2 worm cellular contexts compared by ENCODE assay signal in the genomic region with DNA sequence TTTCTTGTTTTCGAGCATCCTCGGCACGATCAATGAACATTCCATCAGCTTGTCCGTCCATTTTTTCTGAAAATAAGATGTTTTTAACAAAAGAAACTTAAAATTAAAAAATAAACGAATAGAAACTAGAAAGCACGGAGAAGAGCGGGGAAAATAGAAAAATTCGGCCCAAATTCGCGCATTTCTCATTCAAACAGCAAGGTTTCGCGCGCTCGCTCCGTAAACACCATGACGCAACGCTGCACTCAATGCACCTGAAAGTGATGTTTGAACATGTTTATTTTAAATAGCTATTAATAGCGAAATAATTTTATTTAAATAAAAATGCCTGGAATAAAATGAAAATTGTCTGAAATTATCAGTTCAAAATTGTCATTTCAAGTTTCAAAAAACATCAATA.
A peak's percentile ranks its signal among the peaks of the same experiment; 100 is the strongest.
TF ChIP-seq lines count a peak whose summit lies in the region.

TSS of gene mcm-3 (minus strand) at position 66 of the 400 bp plus-strand sequence.
TSS of gene C25D7.15 (plus strand) at position 275 of the 400 bp plus-strand sequence.

TF ChIP-seq in whole organism, L1 larva, 84 proteins besides CTCF, POLR2A, EP300 and RAD21 (continued from another document):
- TF ChIP-seq efl-1 (optimal IDR thresholded peaks at IDR 0.05; lab: Kevin White, UChicago) = peak; percentile 67 to 87
- peak; percentile 88 to 98 for TF ChIP-seq efl-1 (GFP tag; optimal IDR thresholded peaks at IDR 0.05 in 1 of 2; lab: Kevin White, UChicago)
- TF ChIP-seq snpc-4 (tag; optimal IDR thresholded peaks at IDR 0.05; lab: Kevin White, UChicago) = no peak
- TF ChIP-seq unc-86 (tag; optimal IDR thresholded peaks at IDR 0.05; lab: Kevin White, UChicago) = no peak
- TF ChIP-seq sup-37 (GFP tag; optimal IDR thresholded peaks at IDR 0.05; lab: Kevin White, UChicago) = no peak
- TF ChIP-seq zag-1 (tag; optimal IDR thresholded peaks at IDR 0.05; lab: Kevin White, UChicago) = no peak
- peak; percentile 13 for TF ChIP-seq lin-15B (tag; optimal IDR thresholded peaks at IDR 0.05; lab: Kevin White, UChicago)
- peak; percentile 6 for TF ChIP-seq tbx-2 (tag; optimal IDR thresholded peaks at IDR 0.05; lab: Kevin White, UChicago)
- no peak for TF ChIP-seq fkh-8 (tag; optimal IDR thresholded peaks at IDR 0.05; lab: Kevin White, UChicago)
- no peak for TF ChIP-seq unc-62 (GFP tag; optimal IDR thresholded peaks at IDR 0.05; lab: Kevin White, UChicago)
- no peak for TF ChIP-seq C34B4.2 (tag; optimal IDR thresholded peaks at IDR 0.05; lab: Kevin White, UChicago)
- TF ChIP-seq pqm-1 (tag; optimal IDR thresholded peaks at IDR 0.05; lab: Kevin White, UChicago) = no peak
- no peak for TF ChIP-seq dsc-1 (tag; optimal IDR thresholded peaks at IDR 0.05; lab: Kevin White, UChicago)
- TF ChIP-seq egl-13 (tag; optimal IDR thresholded peaks at IDR 0.05; lab: Kevin White, UChicago) = no peak
- peak; percentile 67 for TF ChIP-seq unc-130 (tag; optimal IDR thresholded peaks at IDR 0.05; lab: Kevin White, UChicago)
- TF ChIP-seq aha-1 (tag; optimal IDR thresholded peaks at IDR 0.05; lab: Kevin White, UChicago) = no peak
- peak; percentile 71 to 90 for TF ChIP-seq lin-35 (GFP tag; optimal IDR thresholded peaks at IDR 0.05; lab: Kevin White, UChicago)

TF ChIP-seq in whole organism, young adult, 124 proteins besides CTCF, POLR2A, EP300 and RAD21 (continued from another document):
- TF ChIP-seq bed-1 (GFP tag; IDR thresholded peaks at IDR 0.05; lab: Robert Waterston, UW) (no peak), unc-62 (GFP tag; optimal IDR thresholded peaks at IDR 0.05; lab: Kevin White, UChicago) (no peak), egrh-3 (GFP tag; IDR thresholded peaks at IDR 0.05; lab: Robert Waterston, UW) (no peak), bed-2 (GFP tag; IDR thresholded peaks at IDR 0.05; lab: Robert Waterston, UW) (no peak), K11D2.4 (GFP tag; IDR thresholded peaks at IDR 0.05; lab: Robert Waterston, UW) (no peak), let-526 (GFP tag; IDR thresholded peaks at IDR 0.05; lab: Robert Waterston, UW) (no peak), ztf-3 (GFP tag; optimal IDR thresholded peaks at IDR 0.05; lab: Kevin White, UChicago) (no peak), B0019.2 (GFP tag; conservative IDR thresholded peaks at IDR 0.05; lab: Robert Waterston, UW) (peak; percentile 84), nfyb-1 (GFP tag; IDR thresholded peaks at IDR 0.05; lab: Robert Waterston, UW) (no peak)
